Fruit fly (Drosophila melanogaster) whole organism, embryonic: ENCODE measurements around the gene CG14339.

Experiments used
- Aef1 ChIP-seq: fragments of 200-800 bp; sonication (Bioruptor generic); IDR thresholded peaks from 3 replicates; pipeline ENCODE4 v1.3.6; 2022; ENCODE audit warnings: missing biosample characterization, missing genetic modification characterization
- Atf6 ChIP-seq: fragments of 200-800 bp; sonication (Bioruptor generic); IDR thresholded peaks from 2 replicates; pipeline ENCODE4 v1.3.6; 2022; ENCODE audit warnings: missing biosample characterization, missing genetic modification characterization
- BEAF-32 ChIP-seq: fragments of 200-800 bp; sonication (Bioruptor generic); optimal IDR thresholded peaks from 3 replicates; lab custom pipeline; 2017; ENCODE audit warnings: missing biosample characterization, missing genetic modification characterization, mild to moderate bottlenecking, moderate library complexity, missing genetic modification reagents
- CG10431 ChIP-seq: fragments of 200-800 bp; sonication (Bioruptor generic); optimal IDR thresholded peaks from 3 replicates; lab custom pipeline; 2018; ENCODE audit warnings: missing biosample characterization, mild to moderate bottlenecking, missing genetic modification characterization
- CG10979 ChIP-seq: fragments of 200-800 bp; sonication (Bioruptor generic); optimal IDR thresholded peaks from 2 replicates; lab custom pipeline; 2018; ENCODE audit warnings: missing biosample characterization, mild to moderate bottlenecking, missing genetic modification characterization, moderate library complexity
- CG1233 ChIP-seq: fragments of 200-800 bp; sonication (Bioruptor generic); optimal IDR thresholded peaks from 4 replicates; lab custom pipeline; 2018; ENCODE audit warnings: missing biosample characterization, mild to moderate bottlenecking, missing genetic modification characterization
- CG14050 ChIP-seq: fragments of 200-800 bp; sonication (Bioruptor generic); IDR thresholded peaks from 3 replicates; pipeline ENCODE4 v1.3.6; 2022; ENCODE audit warnings: missing biosample characterization, missing genetic modification characterization
- CG14441 ChIP-seq: fragments of 200-800 bp; sonication (Bioruptor generic); IDR thresholded peaks from 2 replicates; pipeline ENCODE4 v1.3.6; 2022; ENCODE audit warnings: missing biosample characterization, missing genetic modification characterization
- CG15011 ChIP-seq: fragments of 200-800 bp; sonication (Bioruptor generic); optimal IDR thresholded peaks from 3 replicates; lab custom pipeline; 2018; ENCODE audit warnings: missing biosample characterization, mild to moderate bottlenecking, missing genetic modification characterization
- CG15479 ChIP-seq: fragments of 200-800 bp; sonication (Bioruptor generic); optimal IDR thresholded peaks from 3 replicates; lab custom pipeline; 2019; ENCODE audit warnings: missing biosample characterization, mild to moderate bottlenecking, missing genetic modification characterization, moderate library complexity
- CG17829 ChIP-seq: fragments of 200-800 bp; optimal IDR thresholded peaks from 2 replicates; lab custom pipeline; 2019; ENCODE audit warnings: missing biosample characterization, mild to moderate bottlenecking, missing genetic modification characterization, moderate library complexity
- CG1792 ChIP-seq: fragments of 200-800 bp; sonication (Bioruptor generic); optimal IDR thresholded peaks from 2 replicates; lab custom pipeline; 2016; ENCODE audit warnings: missing biosample characterization, missing genetic modification characterization
- CG2129 ChIP-seq: fragments of 200-800 bp; sonication (Bioruptor generic); IDR thresholded peaks from 2 replicates; pipeline ENCODE4 v1.3.6; 2022; ENCODE audit warnings: missing biosample characterization, missing genetic modification characterization; ENCODE audit not compliant: partially characterized antibody
- CG30403 ChIP-seq: fragments of 200-800 bp; sonication (Bioruptor generic); optimal IDR thresholded peaks from 3 replicates; lab custom pipeline; 2016; ENCODE audit warnings: missing biosample characterization, missing genetic modification characterization
- CG31388 ChIP-seq: fragments of 200-800 bp; sonication (Bioruptor generic); optimal IDR thresholded peaks from 2 replicates; lab custom pipeline; 2016; ENCODE audit warnings: missing biosample characterization, missing genetic modification characterization
- CG32767 ChIP-seq: fragments of 200-800 bp; sonication (Bioruptor generic); IDR thresholded peaks from 2 replicates; pipeline ENCODE4 v1.3.6; 2022; ENCODE audit warnings: missing biosample characterization, missing genetic modification characterization
- CG33557 ChIP-seq: fragments of 200-800 bp; sonication (Bioruptor generic); optimal IDR thresholded peaks from 2 replicates; lab custom pipeline; 2019; ENCODE audit warnings: missing biosample characterization, mild to moderate bottlenecking, missing genetic modification characterization, moderate library complexity
- CG34376 ChIP-seq: fragments of 200-800 bp; sonication (Bioruptor generic); optimal IDR thresholded peaks from 2 replicates; lab custom pipeline; 2018; ENCODE audit warnings: missing biosample characterization, mild to moderate bottlenecking, missing genetic modification characterization
- CG3838 ChIP-seq: fragments of 200-800 bp; sonication (Bioruptor generic); optimal IDR thresholded peaks from 3 replicates; lab custom pipeline; 2016; ENCODE audit warnings: missing biosample characterization, missing genetic modification characterization
- CG3847 ChIP-seq: fragments of 200-800 bp; sonication (Bioruptor generic); IDR thresholded peaks from 2 replicates; pipeline ENCODE4 v1.3.6; 2022; ENCODE audit warnings: missing biosample characterization, missing genetic modification characterization
- CG4282 ChIP-seq: fragments of 200-800 bp; sonication (Bioruptor generic); optimal IDR thresholded peaks from 2 replicates; lab custom pipeline; 2016; ENCODE audit warnings: missing biosample characterization, missing genetic modification characterization
- CG6254 ChIP-seq: fragments of 200-800 bp; sonication (Bioruptor generic); optimal IDR thresholded peaks from 3 replicates; lab custom pipeline; 2017; ENCODE audit warnings: mild to moderate bottlenecking, missing biosample characterization, missing genetic modification reagents, missing genetic modification characterization
- CG6689 ChIP-seq: fragments of 200-800 bp; sonication (Bioruptor generic); IDR thresholded peaks from 2 replicates; pipeline ENCODE4 v1.3.6; 2022; ENCODE audit warnings: missing biosample characterization, missing genetic modification characterization
- CG8359 ChIP-seq: fragments of 200-800 bp; sonication (Bioruptor generic); optimal IDR thresholded peaks from 2 replicates; lab custom pipeline; 2017; ENCODE audit warnings: missing biosample characterization, mild to moderate bottlenecking, missing genetic modification characterization, borderline replicate concordance
- CG8765 ChIP-seq: fragments of 200-800 bp; sonication (Bioruptor generic); IDR thresholded peaks from 2 replicates; pipeline ENCODE4 v1.3.6; 2022; ENCODE audit warnings: missing biosample characterization, missing genetic modification characterization
- CG9215 ChIP-seq: fragments of 200-800 bp; sonication (Bioruptor generic); IDR thresholded peaks from 2 replicates; pipeline ENCODE4 v1.3.6; 2022; ENCODE audit warnings: missing biosample characterization, missing genetic modification characterization
- D ChIP-seq, 2 experiments: fragments of 200-800 bp in 1 of 2; fragments of >200 bp in 1 of 2; sonication (Bioruptor generic) in 1 of 2; optimal IDR thresholded peaks; 2 replicates in 1 of 2; 3 replicates in 1 of 2; lab custom pipeline; 2017; ENCODE audit warnings: mild to moderate bottlenecking in 1 of 2, missing biosample characterization in 1 of 2, missing genetic modification characterization in 1 of 2, missing genetic modification reagents in 1 of 2
- Elba2 ChIP-seq: fragments of 200-800 bp; sonication (Bioruptor generic); optimal IDR thresholded peaks from 3 replicates; lab custom pipeline; 2016; ENCODE audit warnings: missing biosample characterization, missing genetic modification characterization
- Fer1 ChIP-seq: fragments of 200-800 bp; sonication (Bioruptor generic); optimal IDR thresholded peaks from 2 replicates; lab custom pipeline; 2017; ENCODE audit warnings: missing biosample characterization, mild to moderate bottlenecking, missing genetic modification characterization
- H2.0 ChIP-seq: fragments of 200-800 bp; sonication (Bioruptor generic); IDR thresholded peaks from 2 replicates; pipeline ENCODE4 v1.3.6; 2022; ENCODE audit warnings: missing biosample characterization, missing genetic modification characterization
- HmgD ChIP-seq: fragments of 200-800 bp; sonication (Bioruptor generic); optimal IDR thresholded peaks from 3 replicates; lab custom pipeline; 2016; ENCODE audit warnings: missing biosample characterization, missing genetic modification characterization
- Lpt ChIP-seq: fragments of >200 bp; optimal IDR thresholded peaks from 2 replicates; lab custom pipeline; 2018; ENCODE audit warnings: missing biosample characterization, missing genetic modification characterization
- Mes4 ChIP-seq: fragments of 200-800 bp; sonication (Bioruptor generic); optimal IDR thresholded peaks from 2 replicates; lab custom pipeline; 2016; ENCODE audit warnings: missing biosample characterization, missing genetic modification characterization
- Sox100B ChIP-seq: fragments of 200-800 bp; sonication (Bioruptor generic); optimal IDR thresholded peaks from 3 replicates; lab custom pipeline; 2018; ENCODE audit warnings: missing biosample characterization, mild to moderate bottlenecking, missing genetic modification characterization
- Sry-β ChIP-seq: fragments of 200-800 bp; sonication (Bioruptor generic); optimal IDR thresholded peaks from 2 replicates; lab custom pipeline; 2018; ENCODE audit warnings: missing biosample characterization, mild to moderate bottlenecking, missing genetic modification characterization, moderate library complexity
- Stat92E ChIP-seq, 3 experiments: fragments of >200 bp in 2 of 3; fragments of 200-800 bp in 1 of 3; sonication (Bioruptor generic) in 1 of 3; optimal IDR thresholded peaks; 2 replicates each; lab custom pipeline; 2017 to 2019; ENCODE audit warnings: missing biosample characterization in 3 of 3, missing genetic modification characterization in 3 of 3, mild to moderate bottlenecking in 1 of 3, moderate library complexity in 1 of 3
- ab ChIP-seq: fragments of 200-800 bp; sonication (Bioruptor generic); optimal IDR thresholded peaks from 2 replicates; lab custom pipeline; 2016; ENCODE audit warnings: missing biosample characterization, missing genetic modification characterization
- aop ChIP-seq: fragments of 200-800 bp; sonication (Bioruptor generic); IDR thresholded peaks from 2 replicates; pipeline ENCODE4 v1.3.6; 2022; ENCODE audit warnings: missing biosample characterization, missing genetic modification characterization
- ase ChIP-seq: fragments of 200-800 bp; sonication (Bioruptor generic); IDR thresholded peaks from 3 replicates; pipeline ENCODE4 v1.3.6; 2022; ENCODE audit warnings: missing biosample characterization, missing genetic modification characterization
- br ChIP-seq: fragments of >200 bp; optimal IDR thresholded peaks from 2 replicates; lab custom pipeline; 2017
- corto ChIP-seq: fragments of 200-800 bp; sonication (Bioruptor generic); optimal IDR thresholded peaks from 2 replicates; lab custom pipeline; 2016; ENCODE audit warnings: missing biosample characterization, mild to moderate bottlenecking, missing genetic modification characterization, moderate library complexity
- emc ChIP-seq: fragments of 200-800 bp; sonication (Bioruptor generic); optimal IDR thresholded peaks from 2 replicates; lab custom pipeline; 2016; ENCODE audit warnings: missing biosample characterization, missing genetic modification characterization
- gro ChIP-seq: fragments of 200-800 bp; sonication (Bioruptor generic); optimal IDR thresholded peaks from 2 replicates; lab custom pipeline; 2016; ENCODE audit warnings: missing biosample characterization, missing genetic modification characterization
- ham ChIP-seq: fragments of 200-800 bp; sonication (Bioruptor generic); IDR thresholded peaks from 2 replicates; pipeline ENCODE4 v1.3.6; 2022; ENCODE audit warnings: missing biosample characterization, missing genetic modification characterization
- pros ChIP-seq: fragments of 200-800 bp; sonication (Bioruptor generic); optimal IDR thresholded peaks from 3 replicates; lab custom pipeline; 2019; ENCODE audit warnings: missing biosample characterization, mild to moderate bottlenecking, missing genetic modification characterization, moderate library complexity
- pum ChIP-seq: fragments of 200-800 bp; sonication (Bioruptor generic); optimal IDR thresholded peaks from 2 replicates; lab custom pipeline; 2016; ENCODE audit warnings: missing biosample characterization, missing genetic modification characterization
- sim ChIP-seq: fragments of 200-800 bp; sonication (Bioruptor generic); IDR thresholded peaks from 2 replicates; pipeline ENCODE4 v1.3.6; 2022; ENCODE audit warnings: missing biosample characterization, missing genetic modification characterization
- tna ChIP-seq: fragments of 200-800 bp; sonication (Bioruptor generic); IDR thresholded peaks from 2 replicates; pipeline ENCODE4 v1.3.6; 2022; ENCODE audit warnings: missing biosample characterization, missing genetic modification characterization; ENCODE audit not compliant: partially characterized antibody
- trh ChIP-seq: fragments of 200-800 bp; sonication (Bioruptor generic); optimal IDR thresholded peaks from 2 replicates; lab custom pipeline; 2016; ENCODE audit warnings: missing biosample characterization, missing genetic modification characterization

Gene CG14339

dm6 chr2L:1074180-1074864, 34.0 kb upstream of the CG14339 start (continued):
- peak; percentile 53 for TF ChIP-seq CG9215 (GFP tag; lab: Robert Waterston, UW)
- no peak for TF ChIP-seq CG15479
- no peak for TF ChIP-seq ham
- TF ChIP-seq Aef1: peak; percentile 62
- TF ChIP-seq CG8765 (GFP tag; lab: Robert Waterston, UW): no peak; the same call in 1 of the 2 replicates
- peak; percentile 69 for TF ChIP-seq Elba2
- TF ChIP-seq tna: no peak
- peak; percentile 78 for TF ChIP-seq Mes4 (GFP tag; lab: Kevin White, UChicago)
- peak; percentile 73 for TF ChIP-seq Fer1 (GFP tag; lab: Kevin White, UChicago)
- TF ChIP-seq HmgD (GFP tag; lab: Kevin White, UChicago): no peak
- no peak for TF ChIP-seq CG34376 (GFP tag; lab: Kevin White, UChicago)
- TF ChIP-seq CG4282 (GFP tag; lab: Kevin White, UChicago): no peak
- peak; percentile 66 for TF ChIP-seq CG1233
- peak; percentile 93 for TF ChIP-seq CG10979
- no peak for TF ChIP-seq br
- TF ChIP-seq corto (GFP tag; lab: Kevin White, UChicago): no peak
- no peak for TF ChIP-seq CG2129 (GFP tag; lab: Robert Waterston, UW)
- TF ChIP-seq emc: no peak
- TF ChIP-seq CG6689 (GFP tag; lab: Robert Waterston, UW): peak; percentile 82
- TF ChIP-seq BEAF-32 (GFP tag; lab: Kevin White, UChicago): no peak
- TF ChIP-seq sim (GFP tag; lab: Robert Waterston, UW): peak; percentile 54; the same call in 1 of the 2 replicates
- TF ChIP-seq CG14050 (GFP tag; lab: Robert Waterston, UW): peak; percentile 61
- peak; percentile 41 for TF ChIP-seq ab (GFP tag; lab: Kevin White, UChicago)
- peak; percentile 88 for TF ChIP-seq CG6254
- peak; percentile 71 for TF ChIP-seq CG33557 (GFP tag; lab: Kevin White, UChicago)
- TF ChIP-seq Atf6 (GFP tag; lab: Robert Waterston, UW): peak; percentile 70
- peak; percentile 66 for TF ChIP-seq CG15011
- peak; percentile 79 for TF ChIP-seq Sox100B (GFP tag; lab: Kevin White, UChicago)
- peak; percentile 66 for TF ChIP-seq H2.0
- peak; percentile 27 for TF ChIP-seq CG3838 (GFP tag; lab: Kevin White, UChicago)
- peak; percentile 41; the same call in 1 of the 2 replicates for TF ChIP-seq aop (GFP tag; lab: Robert Waterston, UW)
- peak; percentile 20 for TF ChIP-seq Sry-β (GFP tag; lab: Kevin White, UChicago)
- TF ChIP-seq CG31388: no peak
- TF ChIP-seq CG17829: peak; percentile 90
- TF ChIP-seq pros (GFP tag; lab: Kevin White, UChicago): no peak
- no peak for TF ChIP-seq gro
- TF ChIP-seq CG1792 (GFP tag; lab: Kevin White, UChicago): peak; percentile 49
- TF ChIP-seq D (optimal IDR thresholded peaks at IDR 0.05; lab: Kevin White, UChicago): no peak
- TF ChIP-seq D (GFP tag; optimal IDR thresholded peaks at IDR 0.05; lab: Kevin White, UChicago): peak; percentile 88
- TF ChIP-seq Lpt: no peak
- 0 out of 3 replicates have a peak, but pooled peaks have one; percentile 42 for TF ChIP-seq ase (GFP tag; lab: Robert Waterston, UW)
- TF ChIP-seq CG3847 (GFP tag; lab: Robert Waterston, UW): peak; percentile 53
- peak; percentile 40 for TF ChIP-seq CG10431
- peak; percentile 71 for TF ChIP-seq CG32767 (GFP tag; lab: Robert Waterston, UW)
- TF ChIP-seq pum: peak; percentile 59
- peak; percentile 73 for TF ChIP-seq CG8359 (GFP tag; lab: Kevin White, UChicago)
- peak; percentile 62 for TF ChIP-seq trh
- TF ChIP-seq CG14441 (GFP tag; lab: Robert Waterston, UW): peak; percentile 67
- peak in 1 of 3 experiments; percentile 70 for TF ChIP-seq Stat92E (GFP tag; optimal IDR thresholded peaks at IDR 0.05; lab: Kevin White, UChicago)
- peak; percentile 82 for TF ChIP-seq CG30403 (GFP tag; lab: Kevin White, UChicago)
